Fruit fly (Drosophila melanogaster): ENCODE measurements around the gene RpS19b.

RpS19b gene

dm6 chr3R:23909347-23909862 lies 23.9 kb downstream of the RpS19b start (continued):
- TF ChIP-seq CG17568 (GFP tag; optimal IDR thresholded peaks at IDR 0.05), result peak; percentile 70
- TF ChIP-seq CG1603 (tag; optimal IDR thresholded peaks at IDR 0.05), result peak; percentile 29
- TF ChIP-seq CG12299 (tag; optimal IDR thresholded peaks at IDR 0.05), result peak; percentile 39
- peak; percentile 72 for TF ChIP-seq odd (GFP tag; optimal IDR thresholded peaks at IDR 0.05)
- no peak for TF ChIP-seq CG16779 (GFP tag; IDR thresholded peaks at IDR 0.05)
- peak; percentile 6 for TF ChIP-seq Meics (GFP tag; optimal IDR thresholded peaks at IDR 0.05)
- peak; percentile 96 for TF ChIP-seq chinmo (GFP tag; IDR thresholded peaks at IDR 0.05; ENCODE audit: partially characterized antibody)
- no peak for TF ChIP-seq CG10274 (GFP tag; optimal IDR thresholded peaks at IDR 0.05)
- TF ChIP-seq CG2199 (GFP tag; IDR thresholded peaks at IDR 0.05), result no peak
- TF ChIP-seq CG1529 (GFP tag; optimal IDR thresholded peaks at IDR 0.05), result peak; percentile 34
- no peak for TF ChIP-seq Opbp (GFP tag; IDR thresholded peaks at IDR 0.05; ENCODE audit: partially characterized antibody)
- no peak for TF ChIP-seq CG15696 (tag; optimal IDR thresholded peaks at IDR 0.05)
- TF ChIP-seq chm (GFP tag; IDR thresholded peaks at IDR 0.05), result no peak
- peak; percentile 15 for TF ChIP-seq kni (GFP tag; optimal IDR thresholded peaks at IDR 0.05)
- TF ChIP-seq CG11398 (GFP tag; optimal IDR thresholded peaks at IDR 0.05), result peak; percentile 48
- TF ChIP-seq CG15011 (GFP tag; optimal IDR thresholded peaks at IDR 0.05), result peak; percentile 6

dm6 chr3R:23903425-23903824 lies 29.9 kb downstream of the RpS19b start:
- TF ChIP-seq ash1 (GFP tag; optimal IDR thresholded peaks at IDR 0.05), result no peak
- no peak for TF ChIP-seq CG2129 (GFP tag; IDR thresholded peaks at IDR 0.05; ENCODE audit: partially characterized antibody)
- 0 out of 4 replicates have a peak, but pooled peaks have one; percentile 68 for TF ChIP-seq chinmo (GFP tag; IDR thresholded peaks at IDR 0.05; ENCODE audit: partially characterized antibody)
- no peak for TF ChIP-seq CG14965 (GFP tag; optimal IDR thresholded peaks at IDR 0.05; ENCODE audit: borderline replicate concordance)
- no peak for TF ChIP-seq esg (GFP tag; conservative IDR thresholded peaks at IDR 0.05)
- TF ChIP-seq CG10654 (GFP tag; optimal IDR thresholded peaks at IDR 0.05), result no peak
- no peak for TF ChIP-seq BEAF-32 (GFP tag; optimal IDR thresholded peaks at IDR 0.05)
- no peak for TF ChIP-seq CG9609 (GFP tag; optimal IDR thresholded peaks at IDR 0.05)

DNA sequence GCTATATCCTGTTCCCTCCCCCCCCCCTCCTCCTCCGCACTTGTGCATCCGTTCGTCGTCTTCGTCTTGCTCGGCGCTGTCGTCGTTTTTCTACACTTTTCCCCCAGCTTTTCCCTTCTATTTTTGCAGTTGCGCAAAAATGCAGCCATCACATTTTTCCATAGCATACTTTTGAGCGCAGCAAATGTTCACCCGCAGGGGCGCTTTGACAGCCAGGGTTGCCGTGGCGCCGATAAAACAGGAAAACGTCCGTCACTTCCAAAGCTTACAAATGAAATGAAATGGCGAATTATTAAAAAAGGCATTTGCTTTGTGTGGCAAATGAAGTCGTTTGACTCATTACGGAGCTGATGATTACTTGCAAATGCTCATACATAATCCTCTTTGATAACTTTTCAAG lies 30.8 kb downstream of the RpS19b start:
- TF ChIP-seq CG14965 (GFP tag; optimal IDR thresholded peaks at IDR 0.05; ENCODE audit: borderline replicate concordance), result no peak
- TF ChIP-seq Med (GFP tag), result peak; percentile 34
- TF ChIP-seq jing (GFP tag; optimal IDR thresholded peaks at IDR 0.05), result no peak
- TF ChIP-seq CG31365 (tag; optimal IDR thresholded peaks at IDR 0.05), result no peak
- no peak for TF ChIP-seq Vsx1 (GFP tag; optimal IDR thresholded peaks at IDR 0.05)
- TF ChIP-seq Spps (tag; optimal IDR thresholded peaks at IDR 0.05), result no peak
- no peak for TF ChIP-seq Fer3 (tag; optimal IDR thresholded peaks at IDR 0.05)
- TF ChIP-seq CG9817 (tag; optimal IDR thresholded peaks at IDR 0.05), result no peak
- TF ChIP-seq eve (GFP tag; optimal IDR thresholded peaks at IDR 0.05), result no peak
- TF ChIP-seq Stat92E (GFP tag; optimal IDR thresholded peaks at IDR 0.05), result no peak
- TF ChIP-seq CG11247 (GFP tag; IDR thresholded peaks at IDR 0.05), result no peak
- no peak for TF ChIP-seq cg (GFP tag; optimal IDR thresholded peaks at IDR 0.05)
- TF ChIP-seq CG2116 (GFP tag; optimal IDR thresholded peaks at IDR 0.05), result peak; percentile 91
- TF ChIP-seq CkIIα-i1 (GFP tag; IDR thresholded peaks at IDR 0.05), result no peak
- TF ChIP-seq TFAM (GFP tag; optimal IDR thresholded peaks at IDR 0.05), result no peak
- TF ChIP-seq ato (GFP tag; IDR thresholded peaks at IDR 0.05; ENCODE audit: partially characterized antibody), result no peak
- no peak for TF ChIP-seq dysf (GFP tag; IDR thresholded peaks at IDR 0.05)
- TF ChIP-seq CG2199 (GFP tag; IDR thresholded peaks at IDR 0.05), result no peak
- no peak for TF ChIP-seq CG17186 (GFP tag; optimal IDR thresholded peaks at IDR 0.05)
- peak; percentile 81 for TF ChIP-seq stwl (tag; optimal IDR thresholded peaks at IDR 0.05)
- no peak for TF ChIP-seq onecut (GFP tag; IDR thresholded peaks at IDR 0.05)
- TF ChIP-seq Sox100B (GFP tag; optimal IDR thresholded peaks at IDR 0.05), result no peak
- TF ChIP-seq gt (GFP tag; IDR thresholded peaks at IDR 0.05), result no peak
- 0 out of 2 replicates have a peak, but pooled peaks have one; percentile 16 for TF ChIP-seq vvl (GFP tag; IDR thresholded peaks at IDR 0.05)
- TF ChIP-seq E2f1 (GFP tag; IDR thresholded peaks at IDR 0.05), result no peak
- TF ChIP-seq CTCF (GFP tag; optimal IDR thresholded peaks at IDR 0.05), result peak; percentile 60
- no peak for TF ChIP-seq scrt (GFP tag; optimal IDR thresholded peaks at IDR 0.05)
